Worm (Caenorhabditis elegans) whole organism, L4 larva: ENCODE measurements around the gene nep-10.

Source experiments
- T20F7.1 ChIP-seq: fragments of 200-800 bp; sonication (Bioruptor generic); optimal IDR thresholded peaks from 2 replicates; lab custom pipeline; 2018; ENCODE audit warnings: mild to moderate bottlenecking, missing genetic modification characterization, missing compliant biosample characterization
- ZK337.2 ChIP-seq: fragments of 200-800 bp; sonication (Bioruptor generic); IDR thresholded peaks from 2 replicates; pipeline ENCODE4 v1.3.6; 2022; ENCODE audit warnings: missing genetic modification reagents, missing genetic modification characterization, missing compliant biosample characterization
- daf-12 ChIP-seq: fragments of 150-350 bp; optimal IDR thresholded peaks from 2 replicates; lab custom pipeline; 2014; ENCODE audit warnings: missing biosample characterization, missing genetic modification reagents, missing genetic modification characterization
- nhr-77 ChIP-seq: fragments of 150-350 bp; optimal IDR thresholded peaks from 2 replicates; lab custom pipeline; 2014; ENCODE audit warnings: missing biosample characterization, missing genetic modification characterization
- unc-130 ChIP-seq: sonication (generic microtip); optimal IDR thresholded peaks from 2 replicates; lab custom pipeline; 2016; ENCODE audit warnings: missing genetic modification reagents, missing genetic modification characterization, missing compliant biosample characterization

- TF ChIP-seq daf-12 (tag; lab: Kevin White, UChicago) (no peak), T20F7.1 (GFP tag; lab: Kevin White, UChicago) (no peak), ZK337.2 (GFP tag; lab: Robert Waterston, UW) (no peak), nhr-77 (tag; lab: Kevin White, UChicago) (no peak), unc-130 (no peak)
Observed at ce11 chrII:3371010-3371409, 31.7 kb downstream of the nep-10 start, which contains the start of gene bath-23.
